Fruit fly (Drosophila melanogaster) whole organism, prepupa: Measurements from ENCODE around the gene CG4101.
A peak's percentile ranks its signal among the peaks of the same experiment; 100 is the strongest.

ENCODE experiments used
- CG11902 ChIP-seq: fragments of 200-800 bp; sonication (Bioruptor generic); optimal IDR thresholded peaks from 3 replicates; lab custom pipeline; 2016; ENCODE audit warnings: missing biosample characterization, missing genetic modification characterization
- CG1621 ChIP-seq: fragments of 200-800 bp; sonication (Bioruptor generic); optimal IDR thresholded peaks from 3 replicates; lab custom pipeline; 2018; ENCODE audit warnings: missing biosample characterization, mild to moderate bottlenecking, missing genetic modification characterization
- CG16779 ChIP-seq: fragments of 200-800 bp; sonication (Bioruptor generic); optimal IDR thresholded peaks from 3 replicates; lab custom pipeline; 2017; ENCODE audit warnings: missing biosample characterization, mild to moderate bottlenecking, missing genetic modification characterization
- CG32006 ChIP-seq: fragments of 200-800 bp; sonication (Bioruptor generic); optimal IDR thresholded peaks from 3 replicates; lab custom pipeline; 2017; ENCODE audit warnings: missing biosample characterization, mild to moderate bottlenecking, missing genetic modification characterization
- CG9139 ChIP-seq: fragments of 200-800 bp; sonication (Bioruptor generic); optimal IDR thresholded peaks from 3 replicates; lab custom pipeline; 2017; ENCODE audit warnings: missing biosample characterization, mild to moderate bottlenecking, missing genetic modification characterization
- Eip75B ChIP-seq: fragments of 200-800 bp; sonication (Bioruptor generic); optimal IDR thresholded peaks from 3 replicates; lab custom pipeline; 2016; ENCODE audit warnings: missing biosample characterization, missing genetic modification characterization
- Ets96B ChIP-seq: fragments of 200-800 bp; optimal IDR thresholded peaks from 2 replicates; lab custom pipeline; 2019; ENCODE audit warnings: missing biosample characterization, mild to moderate bottlenecking, missing genetic modification characterization, moderate library complexity
- OdsH ChIP-seq: fragments of 200-800 bp; sonication (Bioruptor generic); optimal IDR thresholded peaks from 3 replicates; lab custom pipeline; 2016; ENCODE audit warnings: missing biosample characterization, missing genetic modification characterization
- salr ChIP-seq, 2 experiments: fragments of 200-800 bp; sonication (Bioruptor generic); optimal IDR thresholded peaks; 3 replicates each; lab custom pipeline; 2016 to 2018; ENCODE audit warnings: missing biosample characterization in 2 of 2, missing genetic modification characterization in 2 of 2, mild to moderate bottlenecking in 1 of 2
- ss ChIP-seq, 2 experiments: fragments of 200-800 bp; sonication (Bioruptor generic); optimal IDR thresholded peaks; 2 replicates in 1 of 2; 3 replicates in 1 of 2; lab custom pipeline; 2017 to 2018; ENCODE audit warnings: mild to moderate bottlenecking in 2 of 2, missing biosample characterization in 2 of 2, missing genetic modification characterization in 2 of 2, moderate library complexity in 1 of 2
- vri ChIP-seq: fragments of 200-800 bp; sonication (Bioruptor generic); optimal IDR thresholded peaks from 3 replicates; lab custom pipeline; 2016; ENCODE audit warnings: missing biosample characterization, mild to moderate bottlenecking, missing genetic modification characterization

- peak; percentile 37 for TF ChIP-seq CG1621
- peak; percentile 50 for TF ChIP-seq Ets96B (tag; lab: Kevin White, UChicago)
- TF ChIP-seq CG16779 (tag; lab: Kevin White, UChicago), result no peak
- no peak for TF ChIP-seq CG32006
- TF ChIP-seq vri, result no peak
- peak; percentile 55 for TF ChIP-seq OdsH (GFP tag; lab: Kevin White, UChicago)
- TF ChIP-seq CG11902, result peak; percentile 21
- TF ChIP-seq salr (GFP tag; optimal IDR thresholded peaks at IDR 0.05; lab: Kevin White, UChicago), result no peak
- no peak for TF ChIP-seq CG9139
- TF ChIP-seq ss (GFP tag; optimal IDR thresholded peaks at IDR 0.05; lab: Kevin White, UChicago), result no peak
- peak; percentile 32 for TF ChIP-seq Eip75B (GFP tag; lab: Kevin White, UChicago)
These were observed 24.2 kb upstream of the CG4101 start for dm6 chr3L:16587994-16588622.
